Fruit fly (Drosophila melanogaster) whole organism, embryonic: ENCODE measurements around the gene Cpr92A.

Experiments used
- B-H2 ChIP-seq: fragments of 200-800 bp; sonication (Bioruptor generic); optimal IDR thresholded peaks from 2 replicates; lab custom pipeline; 2018; ENCODE audit warnings: missing biosample characterization, mild to moderate bottlenecking, missing genetic modification characterization
- BEAF-32 ChIP-seq: fragments of 200-800 bp; sonication (Bioruptor generic); optimal IDR thresholded peaks from 3 replicates; lab custom pipeline; 2017; ENCODE audit warnings: missing biosample characterization, missing genetic modification characterization, mild to moderate bottlenecking, moderate library complexity, missing genetic modification reagents
- Bdp1 ChIP-seq: fragments of 200-800 bp; sonication (Bioruptor generic); optimal IDR thresholded peaks from 3 replicates; lab custom pipeline; 2016; ENCODE audit warnings: missing biosample characterization, missing genetic modification characterization
- CG10366 ChIP-seq: fragments of 200-800 bp; sonication (Bioruptor generic); IDR thresholded peaks from 2 replicates; pipeline ENCODE4 v1.3.6; 2022; ENCODE audit warnings: missing biosample characterization, missing genetic modification characterization
- CG10431 ChIP-seq: fragments of 200-800 bp; sonication (Bioruptor generic); optimal IDR thresholded peaks from 3 replicates; lab custom pipeline; 2018; ENCODE audit warnings: missing biosample characterization, mild to moderate bottlenecking, missing genetic modification characterization
- CG11560 ChIP-seq: fragments of 200-800 bp; sonication (Bioruptor generic); IDR thresholded peaks from 3 replicates; pipeline ENCODE4 v1.3.6; 2022; ENCODE audit warnings: missing biosample characterization, missing genetic modification characterization
- CG12104 ChIP-seq: fragments of 200-800 bp; sonication (Bioruptor generic); optimal IDR thresholded peaks from 3 replicates; lab custom pipeline; 2016; ENCODE audit warnings: missing biosample characterization, missing genetic modification characterization
- CG12744 ChIP-seq: fragments of 200-800 bp; sonication (Bioruptor generic); optimal IDR thresholded peaks from 2 replicates; lab custom pipeline; 2016; ENCODE audit warnings: missing biosample characterization, missing genetic modification characterization
- CG12942 ChIP-seq: fragments of 200-800 bp; sonication (Bioruptor generic); optimal IDR thresholded peaks from 3 replicates; lab custom pipeline; 2016; ENCODE audit warnings: missing biosample characterization, missing genetic modification characterization
- CG15073 ChIP-seq: fragments of 200-800 bp; sonication (Bioruptor generic); optimal IDR thresholded peaks from 2 replicates; lab custom pipeline; 2016; ENCODE audit warnings: missing biosample characterization, missing genetic modification characterization
- CG15269 ChIP-seq: fragments of 200-800 bp; sonication (Bioruptor generic); optimal IDR thresholded peaks from 2 replicates; lab custom pipeline; 2018; ENCODE audit warnings: missing biosample characterization, mild to moderate bottlenecking, missing genetic modification characterization, moderate library complexity
- CG17829 ChIP-seq: fragments of 200-800 bp; optimal IDR thresholded peaks from 2 replicates; lab custom pipeline; 2019; ENCODE audit warnings: missing biosample characterization, mild to moderate bottlenecking, missing genetic modification characterization, moderate library complexity
- CG18476 ChIP-seq: fragments of 200-800 bp; sonication (Bioruptor generic); optimal IDR thresholded peaks from 2 replicates; lab custom pipeline; 2016; ENCODE audit warnings: missing biosample characterization, mild to moderate bottlenecking, missing genetic modification characterization
- CG2129 ChIP-seq: fragments of 200-800 bp; sonication (Bioruptor generic); IDR thresholded peaks from 2 replicates; pipeline ENCODE4 v1.3.6; 2022; ENCODE audit warnings: missing biosample characterization, missing genetic modification characterization; ENCODE audit not compliant: partially characterized antibody
- CG2712 ChIP-seq: fragments of 200-800 bp; optimal IDR thresholded peaks from 3 replicates; lab custom pipeline; 2019; ENCODE audit warnings: missing biosample characterization, mild to moderate bottlenecking, missing genetic modification characterization, moderate library complexity
- CG30403 ChIP-seq: fragments of 200-800 bp; sonication (Bioruptor generic); optimal IDR thresholded peaks from 3 replicates; lab custom pipeline; 2016; ENCODE audit warnings: missing biosample characterization, missing genetic modification characterization
- CG32532 ChIP-seq: fragments of 200-800 bp; sonication (Bioruptor generic); IDR thresholded peaks from 2 replicates; pipeline ENCODE4 v1.3.6; 2022; ENCODE audit warnings: missing biosample characterization, missing genetic modification characterization
- CG3726 ChIP-seq: fragments of 200-800 bp; sonication (Bioruptor generic); IDR thresholded peaks from 3 replicates; pipeline ENCODE4, ENCODE4 v1.3.6; 2022; ENCODE audit warnings: missing biosample characterization, missing genetic modification characterization
- CG4854 ChIP-seq: fragments of 200-800 bp; sonication (Bioruptor generic); optimal IDR thresholded peaks from 2 replicates; lab custom pipeline; 2016; ENCODE audit warnings: missing biosample characterization, missing genetic modification characterization, inconsistent platforms
- CG9817 ChIP-seq: fragments of 200-800 bp; sonication (Bioruptor generic); optimal IDR thresholded peaks from 2 replicates; lab custom pipeline; 2018; ENCODE audit warnings: missing biosample characterization, mild to moderate bottlenecking, missing genetic modification characterization, moderate library complexity
- Dek ChIP-seq: fragments of 200-800 bp; sonication (Bioruptor generic); optimal IDR thresholded peaks from 3 replicates; lab custom pipeline; 2019; ENCODE audit warnings: missing biosample characterization, mild to moderate bottlenecking, missing genetic modification characterization, moderate library complexity
- Dref ChIP-seq: fragments of 200-800 bp; sonication (Bioruptor generic); IDR thresholded peaks from 2 replicates; pipeline ENCODE4 v1.3.6; 2022; ENCODE audit warnings: missing biosample characterization, missing genetic modification characterization
- Fer2 ChIP-seq: fragments of 200-800 bp; sonication (Bioruptor generic); optimal IDR thresholded peaks from 2 replicates; lab custom pipeline; 2018; ENCODE audit warnings: missing biosample characterization, mild to moderate bottlenecking, missing genetic modification characterization, moderate library complexity
- Jarid2 ChIP-seq: fragments of 200-800 bp; sonication (Bioruptor generic); optimal IDR thresholded peaks from 3 replicates; lab custom pipeline; 2017; ENCODE audit warnings: mild to moderate bottlenecking, missing biosample characterization, missing genetic modification reagents, missing genetic modification characterization
- Mes4 ChIP-seq: fragments of 200-800 bp; sonication (Bioruptor generic); optimal IDR thresholded peaks from 2 replicates; lab custom pipeline; 2016; ENCODE audit warnings: missing biosample characterization, missing genetic modification characterization
- NC2α ChIP-seq: fragments of 200-800 bp; sonication (Bioruptor generic); optimal IDR thresholded peaks from 2 replicates; lab custom pipeline; 2016; ENCODE audit warnings: missing biosample characterization, missing genetic modification characterization
- Opbp ChIP-seq: fragments of 200-800 bp; sonication (Bioruptor generic); IDR thresholded peaks from 3 replicates; pipeline ENCODE4 v1.3.6; 2022; ENCODE audit warnings: missing biosample characterization, missing genetic modification characterization; ENCODE audit not compliant: partially characterized antibody
- Tbp ChIP-seq: fragments of >200 bp; optimal IDR thresholded peaks from 2 replicates; lab custom pipeline; 2018; ENCODE audit warnings: missing biosample characterization, missing genetic modification characterization
- Trl ChIP-seq, 3 experiments: fragments of >200 bp in 2 of 3; fragments of 200-800 bp in 1 of 3; sonication (Bioruptor generic) in 1 of 3; optimal IDR thresholded peaks; 2 replicates in 1 of 3; 3 replicates in 2 of 3; lab custom pipeline; 2016 to 2017; ENCODE audit warnings: missing biosample characterization in 1 of 3, missing genetic modification characterization in 1 of 3
- ab ChIP-seq: fragments of 200-800 bp; sonication (Bioruptor generic); optimal IDR thresholded peaks from 2 replicates; lab custom pipeline; 2016; ENCODE audit warnings: missing biosample characterization, missing genetic modification characterization
- br ChIP-seq: fragments of >200 bp; optimal IDR thresholded peaks from 2 replicates; lab custom pipeline; 2017
- bsh ChIP-seq, 2 experiments: fragments of 200-800 bp; sonication (Bioruptor generic); optimal IDR thresholded peaks; 2 replicates each; lab custom pipeline; 2017 to 2018; ENCODE audit warnings: mild to moderate bottlenecking in 2 of 2, missing biosample characterization in 2 of 2, missing genetic modification characterization in 2 of 2, moderate library complexity in 1 of 2
- corto ChIP-seq: fragments of 200-800 bp; sonication (Bioruptor generic); optimal IDR thresholded peaks from 2 replicates; lab custom pipeline; 2016; ENCODE audit warnings: missing biosample characterization, mild to moderate bottlenecking, missing genetic modification characterization, moderate library complexity
- crol ChIP-seq: fragments of 200-800 bp; sonication (Bioruptor generic); IDR thresholded peaks from 2 replicates; pipeline ENCODE4 v1.3.6; 2022; ENCODE audit warnings: missing biosample characterization, missing genetic modification characterization
- ems ChIP-seq: fragments of 200-800 bp; sonication (Bioruptor generic); optimal IDR thresholded peaks from 3 replicates; lab custom pipeline; 2016; ENCODE audit warnings: missing biosample characterization, missing genetic modification characterization
- fd96Cb ChIP-seq: fragments of 200-800 bp; sonication (Bioruptor generic); optimal IDR thresholded peaks from 2 replicates; lab custom pipeline; 2018; ENCODE audit warnings: missing biosample characterization, mild to moderate bottlenecking, missing genetic modification characterization, moderate library complexity
- gem ChIP-seq: fragments of 200-800 bp; sonication (Bioruptor generic); optimal IDR thresholded peaks from 2 replicates; lab custom pipeline; 2019; ENCODE audit warnings: missing biosample characterization, mild to moderate bottlenecking, missing genetic modification characterization, moderate library complexity
- gsb-n ChIP-seq: fragments of 200-800 bp; sonication (Bioruptor generic); optimal IDR thresholded peaks from 3 replicates; lab custom pipeline; 2018; ENCODE audit warnings: missing biosample characterization, mild to moderate bottlenecking, missing genetic modification characterization
- hkb ChIP-seq, 2 experiments: fragments of 200-800 bp in 1 of 2; fragments of >200 bp in 1 of 2; sonication (Bioruptor generic) in 1 of 2; IDR thresholded peaks in 1 of 2; optimal IDR thresholded peaks in 1 of 2; 2 replicates each; pipeline versions ENCODE4 v1.3.6 to Lab custom; 2017 to 2022; ENCODE audit warnings: missing biosample characterization in 1 of 2, missing genetic modification characterization in 1 of 2
- nmo ChIP-seq: fragments of 200-800 bp; sonication (Bioruptor generic); optimal IDR thresholded peaks from 2 replicates; lab custom pipeline; 2018; ENCODE audit warnings: missing biosample characterization, mild to moderate bottlenecking, missing genetic modification characterization, moderate library complexity
- row ChIP-seq: fragments of 200-800 bp; sonication (Bioruptor generic); IDR thresholded peaks from 3 replicates; pipeline ENCODE4 v1.3.6; 2022; ENCODE audit warnings: missing biosample characterization, missing genetic modification characterization
- sc ChIP-seq, 3 experiments: fragments of >200 bp in 2 of 3; fragments of 200-800 bp in 1 of 3; sonication (Bioruptor generic) in 1 of 3; optimal IDR thresholded peaks; 2 replicates in 2 of 3; 3 replicates in 1 of 3; lab custom pipeline; 2017; ENCODE audit warnings: mild to moderate bottlenecking in 1 of 3, missing biosample characterization in 1 of 3, missing genetic modification characterization in 1 of 3, missing genetic modification reagents in 1 of 3
- shn ChIP-seq: fragments of 200-800 bp; sonication (Bioruptor generic); optimal IDR thresholded peaks from 3 replicates; lab custom pipeline; 2016; ENCODE audit warnings: missing biosample characterization, missing genetic modification characterization
- slbo ChIP-seq: fragments of 200-800 bp; sonication (Bioruptor generic); IDR thresholded peaks from 2 replicates; pipeline ENCODE4 v1.3.6; 2022; ENCODE audit warnings: missing biosample characterization, missing genetic modification characterization
- sna ChIP-seq: fragments of 200-800 bp; sonication (Bioruptor generic); IDR thresholded peaks from 2 replicates; pipeline ENCODE4 v1.3.6; 2022; ENCODE audit warnings: missing biosample characterization, missing genetic modification characterization; ENCODE audit not compliant: partially characterized antibody
- so ChIP-seq: fragments of 200-800 bp; sonication (Bioruptor generic); IDR thresholded peaks from 3 replicates; pipeline ENCODE4 v1.3.6; 2022; ENCODE audit warnings: missing biosample characterization, missing genetic modification characterization
- tll ChIP-seq, 2 experiments: fragments of 200-800 bp in 1 of 2; fragments of >200 bp in 1 of 2; sonication (Bioruptor generic) in 1 of 2; optimal IDR thresholded peaks; 2 replicates each; lab custom pipeline; 2017 to 2019; ENCODE audit warnings: missing biosample characterization in 2 of 2, missing genetic modification characterization in 2 of 2, mild to moderate bottlenecking in 1 of 2, moderate library complexity in 1 of 2
- trem ChIP-seq: fragments of 200-800 bp; optimal IDR thresholded peaks from 3 replicates; lab custom pipeline; 2019; ENCODE audit warnings: missing biosample characterization, mild to moderate bottlenecking, missing genetic modification characterization, moderate library complexity
- tup ChIP-seq: fragments of 200-800 bp; sonication (Bioruptor generic); optimal IDR thresholded peaks from 2 replicates; lab custom pipeline; 2016; ENCODE audit warnings: missing biosample characterization, mild to moderate bottlenecking, missing genetic modification characterization, moderate library complexity
- usp ChIP-seq: fragments of >200 bp; optimal IDR thresholded peaks from 2 replicates; lab custom pipeline; 2017; ENCODE audit warnings: missing biosample characterization, missing genetic modification characterization

Gene Cpr92A

DNA sequence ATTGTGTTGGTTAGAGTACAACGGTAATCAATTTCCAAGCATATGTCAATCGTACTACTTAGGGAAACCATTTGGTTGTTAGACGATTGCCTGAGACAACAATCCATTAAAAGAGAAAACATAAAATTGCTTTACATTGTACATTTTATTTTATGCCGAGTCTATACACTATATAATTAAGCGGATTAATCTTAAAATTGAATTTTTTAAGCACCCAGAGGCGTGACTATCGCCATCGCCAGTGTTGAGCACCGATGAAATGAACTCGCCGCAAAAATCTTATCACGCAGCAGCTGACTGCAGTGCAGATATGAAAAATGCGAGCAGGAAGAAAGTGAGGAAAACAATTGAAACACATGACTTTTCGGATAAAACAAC is 44.1 kb upstream of the Cpr92A start (continued):
- TF ChIP-seq CG12942 (no peak), CG2712 (tag; lab: Kevin White, UChicago) (no peak), Dref (GFP tag; lab: Robert Waterston, UW) (peak; percentile 34), CG32532 (GFP tag; lab: Robert Waterston, UW) (no peak), CG11560 (tag; lab: Robert Waterston, UW) (no peak), CG3726 (GFP tag; lab: Robert Waterston, UW) (no peak), usp (no peak), CG2129 (GFP tag; lab: Robert Waterston, UW) (no peak; the same call in 1 of the 2 replicates), Dek (tag; lab: Kevin White, UChicago) (no peak), sna (peak; percentile 82), ab (no peak), Bdp1 (GFP tag; lab: Kevin White, UChicago) (no peak), Opbp (peak; percentile 74; the same call in 2 of the 3 replicates), hkb (optimal IDR thresholded peaks at IDR 0.05; lab: Kevin White, UChicago) (no peak), hkb (GFP tag; IDR thresholded peaks at IDR 0.05; lab: Robert Waterston, UW) (no peak), NC2α (GFP tag; lab: Kevin White, UChicago) (no peak), CG10431 (GFP tag; lab: Kevin White, UChicago) (no peak), ems (GFP tag; lab: Kevin White, UChicago) (no peak), gsb-n (tag; lab: Kevin White, UChicago) (no peak), slbo (GFP tag; lab: Robert Waterston, UW) (peak; percentile 21; the same call in 1 of the 2 replicates), Trl (optimal IDR thresholded peaks at IDR 0.05; lab: Kevin White, UChicago) (no peak), Trl (GFP tag; optimal IDR thresholded peaks at IDR 0.05; lab: Kevin White, UChicago) (peak; percentile 1), tup (GFP tag; lab: Kevin White, UChicago) (no peak), bsh (GFP tag; optimal IDR thresholded peaks at IDR 0.05; lab: Kevin White, UChicago) (no peak), trem (no peak), CG10366 (peak; percentile 11; the same call in 1 of the 2 replicates), fd96Cb (tag; lab: Kevin White, UChicago) (no peak), Fer2 (no peak), CG15073 (no peak), CG30403 (GFP tag; lab: Kevin White, UChicago) (no peak), so (GFP tag; lab: Robert Waterston, UW) (no peak), corto (GFP tag; lab: Kevin White, UChicago) (no peak), Jarid2 (GFP tag; lab: Kevin White, UChicago) (no peak), br (lab: Kevin White, UChicago) (no peak), CG15269 (tag; lab: Kevin White, UChicago) (no peak), Tbp (GFP tag; lab: Kevin White, UChicago) (no peak), CG12104 (GFP tag; lab: Kevin White, UChicago) (no peak), CG4854 (GFP tag; lab: Kevin White, UChicago) (no peak), crol (no peak), CG9817 (tag; lab: Kevin White, UChicago) (no peak), BEAF-32 (GFP tag; lab: Kevin White, UChicago) (peak; percentile 75), nmo (no peak), tll (GFP tag; optimal IDR thresholded peaks at IDR 0.05; lab: Kevin White, UChicago) (no peak), row (peak; percentile 40; the same call in 2 of the 3 replicates), shn (GFP tag; lab: Kevin White, UChicago) (no peak), sc (optimal IDR thresholded peaks at IDR 0.05; lab: Kevin White, UChicago) (no peak), sc (GFP tag; optimal IDR thresholded peaks at IDR 0.05; lab: Kevin White, UChicago) (no peak), CG18476 (no peak), CG17829 (tag; lab: Kevin White, UChicago) (no peak), B-H2 (peak; percentile 8), CG12744 (no peak), gem (tag; lab: Kevin White, UChicago) (no peak), Mes4 (GFP tag; lab: Kevin White, UChicago) (no peak)
